Fruit fly (Drosophila melanogaster) S2 (cell line): ENCODE measurements around the gene Osi21.

Source experiments
- CG8478 ChIP-seq: fragments of >200 bp; optimal IDR thresholded peaks from 2 replicates; lab custom pipeline; 2018
- CTCF ChIP-seq, 2 experiments: fragments of >200 bp; optimal IDR thresholded peaks; 2 replicates each; lab custom pipeline; 2018

dm6 chr2L:11277927-11278351 lies 7.6 kb downstream of the Osi21 start, which contains the start of gene CG33695:
- TF ChIP-seq CG8478 (lab: Kevin White, UChicago) (no peak), CTCF (optimal IDR thresholded peaks at IDR 0.05; lab: Kevin White, UChicago) (peak; percentile 3 to 27)
